Worm (Caenorhabditis elegans): ENCODE measurements around the gene psmd-9.

- TF ChIP-seq athp-1 (tag; optimal IDR thresholded peaks at IDR 0.05) (peak; percentile 90), snpc-4 (GFP tag; optimal IDR thresholded peaks at IDR 0.05) (no peak), snpc-4 (tag; optimal IDR thresholded peaks at IDR 0.05) (no peak), pha-4 (tag; optimal IDR thresholded peaks at IDR 0.05) (no peak), somi-1 (GFP tag; optimal IDR thresholded peaks at IDR 0.05) (no peak), lin-40 (tag; optimal IDR thresholded peaks at IDR 0.05) (no peak), attf-3 (GFP tag; conservative IDR thresholded peaks at IDR 0.05) (no peak), aptf-3 (GFP tag; IDR thresholded peaks at IDR 0.05) (no peak), F57C9.4 (tag; optimal IDR thresholded peaks at IDR 0.05) (no peak), ama-1 (optimal IDR thresholded peaks at IDR 0.05) (no peak), ama-1 (GFP tag; optimal IDR thresholded peaks at IDR 0.05) (no peak), hrde-1 (tag; optimal IDR thresholded peaks at IDR 0.05; ENCODE audit: borderline replicate concordance) (no peak)
Measured at ce11 chrII:6923792-6924191, 21.9 kb downstream of the psmd-9 start.

Data from whole organism, young adult.